Fruit fly (Drosophila melanogaster): ENCODE data around the gene CG8010.

Gene CG8010

dm6 chrX:19225304-19225640 lies 43.4 kb downstream of the CG8010 start (continued):
- TF ChIP-seq CG11085 (GFP tag; IDR thresholded peaks at IDR 0.05) (no peak), CG32767 (GFP tag; IDR thresholded peaks at IDR 0.05) (no peak), so (GFP tag; IDR thresholded peaks at IDR 0.05) (no peak), Sin3A (optimal IDR thresholded peaks at IDR 0.05) (no peak), gsb (GFP tag; IDR thresholded peaks at IDR 0.05) (no peak), salm (tag; optimal IDR thresholded peaks at IDR 0.05) (no peak), chm (GFP tag; IDR thresholded peaks at IDR 0.05) (no peak), pan (optimal IDR thresholded peaks at IDR 0.05) (no peak), pan (GFP tag; optimal IDR thresholded peaks at IDR 0.05 in 1 of 2, IDR thresholded peaks at IDR 0.05 in 1 of 2) (peak in 1 of 2 experiments; percentile 20), CG32532 (GFP tag; IDR thresholded peaks at IDR 0.05) (0 out of 2 replicates have a peak, but pooled peaks have one; percentile 13), btn (GFP tag; optimal IDR thresholded peaks at IDR 0.05) (no peak), Dref (GFP tag; IDR thresholded peaks at IDR 0.05) (no peak), trem (tag; optimal IDR thresholded peaks at IDR 0.05) (no peak), yki (optimal IDR thresholded peaks at IDR 0.05) (no peak), CG9932 (GFP tag; IDR thresholded peaks at IDR 0.05) (0 out of 2 replicates have a peak, but pooled peaks have one; percentile 8), CG13287 (GFP tag; IDR thresholded peaks at IDR 0.05; ENCODE audit: partially characterized antibody) (no peak), chn (GFP tag; optimal IDR thresholded peaks at IDR 0.05) (no peak), CG7745 (tag; optimal IDR thresholded peaks at IDR 0.05) (no peak), Ets65A (GFP tag) (peak; percentile 3), Doc2 (GFP tag; IDR thresholded peaks at IDR 0.05) (no peak), CG6683 (GFP tag; optimal IDR thresholded peaks at IDR 0.05) (no peak), crol (GFP tag; IDR thresholded peaks at IDR 0.05) (peak; percentile 83), lbe (GFP tag; optimal IDR thresholded peaks at IDR 0.05) (no peak), Six4 (GFP tag; optimal IDR thresholded peaks at IDR 0.05) (no peak), H15 (GFP tag; IDR thresholded peaks at IDR 0.05) (no peak), Hr51 (GFP tag; optimal IDR thresholded peaks at IDR 0.05) (no peak), chif (GFP tag; optimal IDR thresholded peaks at IDR 0.05) (no peak), CG8089 (GFP tag; optimal IDR thresholded peaks at IDR 0.05) (no peak), CG10366 (GFP tag; IDR thresholded peaks at IDR 0.05) (no peak), corto (GFP tag; optimal IDR thresholded peaks at IDR 0.05) (no peak), Atf-2 (GFP tag; optimal IDR thresholded peaks at IDR 0.05) (no peak), Atf6 (GFP tag; IDR thresholded peaks at IDR 0.05) (no peak), CG10431 (GFP tag; optimal IDR thresholded peaks at IDR 0.05) (no peak), lov (optimal IDR thresholded peaks at IDR 0.05) (no peak), lov (GFP tag; IDR thresholded peaks at IDR 0.05) (no peak), chinmo (GFP tag; IDR thresholded peaks at IDR 0.05; ENCODE audit: partially characterized antibody) (0 out of 4 replicates have a peak, but pooled peaks have one; percentile 17), Adf1 (GFP tag; IDR thresholded peaks at IDR 0.05) (no peak), nom (GFP tag; optimal IDR thresholded peaks at IDR 0.05) (peak; percentile 26), hb (GFP tag; IDR thresholded peaks at IDR 0.05; ENCODE audit: partially characterized antibody) (no peak), Opbp (GFP tag; IDR thresholded peaks at IDR 0.05; ENCODE audit: partially characterized antibody) (no peak), CG10462 (GFP tag; optimal IDR thresholded peaks at IDR 0.05) (no peak), maf-S (GFP tag; optimal IDR thresholded peaks at IDR 0.05) (no peak), pho (GFP tag; optimal IDR thresholded peaks at IDR 0.05) (no peak), tin (GFP tag; optimal IDR thresholded peaks at IDR 0.05) (no peak), aop (GFP tag; IDR thresholded peaks at IDR 0.05) (no peak), Vsx1 (GFP tag; optimal IDR thresholded peaks at IDR 0.05) (no peak), CG17361 (GFP tag; IDR thresholded peaks at IDR 0.05) (peak; percentile 26; the same call in 2 of the 3 replicates), CG18764 (GFP tag; optimal IDR thresholded peaks at IDR 0.05) (no peak), org-1 (GFP tag; optimal IDR thresholded peaks at IDR 0.05) (no peak), HHEX (GFP tag; optimal IDR thresholded peaks at IDR 0.05) (no peak), da (GFP tag; optimal IDR thresholded peaks at IDR 0.05) (no peak), CG2889 (GFP tag; IDR thresholded peaks at IDR 0.05) (no peak)
